Fruit fly (Drosophila melanogaster): Measurements from ENCODE around the gene nau.

The nau gene

dm6 chr3R:23723381-23724034 is 5.4 kb upstream of the nau start:
- TF ChIP-seq gcm2 (GFP tag; optimal IDR thresholded peaks at IDR 0.05) (no peak), CG12744 (GFP tag; optimal IDR thresholded peaks at IDR 0.05) (no peak), CG32772 (GFP tag; IDR thresholded peaks at IDR 0.05) (no peak), CG16815 (GFP tag; optimal IDR thresholded peaks at IDR 0.05) (no peak), Drgx (GFP tag; IDR thresholded peaks at IDR 0.05) (peak; percentile 56; the same call in 1 of the 2 replicates), slbo (GFP tag; IDR thresholded peaks at IDR 0.05) (no peak), Bgb (GFP tag; IDR thresholded peaks at IDR 0.05; ENCODE audit: partially characterized antibody) (peak; percentile 49; the same call in 1 of the 2 replicates), vnd (GFP tag; IDR thresholded peaks at IDR 0.05; ENCODE audit: partially characterized antibody) (no peak), grn (GFP tag; optimal IDR thresholded peaks at IDR 0.05) (peak; percentile 71), lilli (GFP tag; optimal IDR thresholded peaks at IDR 0.05) (no peak), CG4730 (GFP tag; IDR thresholded peaks at IDR 0.05) (peak; percentile 17; the same call in 1 of the 2 replicates), CG12299 (tag; optimal IDR thresholded peaks at IDR 0.05) (peak; percentile 51), HLH3B (GFP tag; IDR thresholded peaks at IDR 0.05) (peak; percentile 82; the same call in 1 of the 2 replicates), CG3281 (GFP tag; optimal IDR thresholded peaks at IDR 0.05) (no peak), dan (GFP tag; IDR thresholded peaks at IDR 0.05) (no peak), dm (GFP tag; optimal IDR thresholded peaks at IDR 0.05) (no peak), sr (GFP tag; IDR thresholded peaks at IDR 0.05) (peak; percentile 83), lmd (GFP tag; IDR thresholded peaks at IDR 0.05) (peak; percentile 30; the same call in 1 of the 2 replicates), Optix (GFP tag; IDR thresholded peaks at IDR 0.05) (peak; percentile 42; the same call in 1 of the 3 replicates), CG12236 (GFP tag; optimal IDR thresholded peaks at IDR 0.05) (peak; percentile 45), sens-2 (GFP tag; IDR thresholded peaks at IDR 0.05) (no peak), Dp (GFP tag; optimal IDR thresholded peaks at IDR 0.05) (no peak), CG6683 (GFP tag; optimal IDR thresholded peaks at IDR 0.05) (peak; percentile 78), nerfin-1 (tag; optimal IDR thresholded peaks at IDR 0.05) (peak; percentile 54), CG6791 (GFP tag; IDR thresholded peaks at IDR 0.05; ENCODE audit: partially characterized antibody) (no peak), br (optimal IDR thresholded peaks at IDR 0.05) (no peak), trem (tag; optimal IDR thresholded peaks at IDR 0.05) (peak; percentile 9), tio (GFP tag; optimal IDR thresholded peaks at IDR 0.05) (no peak), ems (GFP tag; optimal IDR thresholded peaks at IDR 0.05) (peak; percentile 23), bigmax (GFP tag; optimal IDR thresholded peaks at IDR 0.05) (peak; percentile 26), Doc2 (GFP tag; IDR thresholded peaks at IDR 0.05) (no peak), schlank (tag; optimal IDR thresholded peaks at IDR 0.05) (peak; percentile 32), hkb (optimal IDR thresholded peaks at IDR 0.05) (no peak), hkb (GFP tag; IDR thresholded peaks at IDR 0.05) (peak; percentile 89), Atf3 (GFP tag; optimal IDR thresholded peaks at IDR 0.05) (no peak), Sox100B (GFP tag; optimal IDR thresholded peaks at IDR 0.05) (peak; percentile 64), TFAM (GFP tag; optimal IDR thresholded peaks at IDR 0.05) (peak; percentile 13), p53 (GFP tag; optimal IDR thresholded peaks at IDR 0.05) (peak; percentile 61), unpg (GFP tag; optimal IDR thresholded peaks at IDR 0.05) (no peak), so (GFP tag; IDR thresholded peaks at IDR 0.05) (peak; percentile 37; the same call in 1 of the 3 replicates), da (GFP tag; optimal IDR thresholded peaks at IDR 0.05) (no peak), Dfd (GFP tag; optimal IDR thresholded peaks at IDR 0.05) (no peak), CG18476 (GFP tag; optimal IDR thresholded peaks at IDR 0.05) (peak; percentile 37), CG15479 (GFP tag; optimal IDR thresholded peaks at IDR 0.05) (peak; percentile 22), Fer3 (tag; optimal IDR thresholded peaks at IDR 0.05) (no peak), Jarid2 (GFP tag; optimal IDR thresholded peaks at IDR 0.05) (peak; percentile 38), jumu (GFP tag; optimal IDR thresholded peaks at IDR 0.05) (peak; percentile 7), CG32532 (GFP tag; IDR thresholded peaks at IDR 0.05) (no peak), CG2875 (GFP tag; optimal IDR thresholded peaks at IDR 0.05) (peak; percentile 68), CG18262 (tag; optimal IDR thresholded peaks at IDR 0.05) (peak; percentile 9), Rfx (GFP tag; IDR thresholded peaks at IDR 0.05) (peak; percentile 58; the same call in 1 of the 2 replicates)
